Worm (Caenorhabditis elegans) whole organism, L3 larva: ENCODE results near the gene idpa-1.

Experiments used
- R02D3.7 ChIP-seq: fragments of 150-350 bp; optimal IDR thresholded peaks from 2 replicates; lab custom pipeline; 2014; ENCODE audit warnings: missing biosample characterization, missing genetic modification characterization
- ceh-82 ChIP-seq: fragments of 150-350 bp; optimal IDR thresholded peaks from 2 replicates; lab custom pipeline; 2014; ENCODE audit warnings: missing biosample characterization, missing genetic modification characterization
- mml-1 ChIP-seq: fragments of 150-350 bp; sonication (generic microtip); optimal IDR thresholded peaks from 3 replicates; lab custom pipeline; 2014; ENCODE audit warnings: missing biosample characterization, missing genetic modification characterization
- nhr-11 ChIP-seq: fragments of 150-350 bp; optimal IDR thresholded peaks from 2 replicates; lab custom pipeline; 2014; ENCODE audit warnings: missing biosample characterization, missing genetic modification characterization
- nhr-28 ChIP-seq: fragments of 150-350 bp; optimal IDR thresholded peaks from 2 replicates; lab custom pipeline; 2014; ENCODE audit warnings: missing biosample characterization, missing genetic modification characterization
- pha-4 ChIP-seq: fragments of 150-350 bp; optimal IDR thresholded peaks from 2 replicates; lab custom pipeline; 2014; ENCODE audit warnings: missing biosample characterization, missing genetic modification reagents, missing genetic modification characterization
- ztf-4 ChIP-seq: fragments of 150-350 bp; optimal IDR thresholded peaks from 2 replicates; lab custom pipeline; 2014; ENCODE audit warnings: missing biosample characterization, missing genetic modification characterization

ce11 chrIII:2901117-2901516 is at the start of gene idpa-1:
- TF ChIP-seq nhr-28 (no peak), ceh-82 (tag; lab: Kevin White, UChicago) (no peak), ztf-4 (tag; lab: Kevin White, UChicago) (no peak), pha-4 (no peak), mml-1 (tag; lab: Kevin White, UChicago) (no peak), nhr-11 (tag; lab: Kevin White, UChicago) (no peak), R02D3.7 (no peak)
